Worm (Caenorhabditis elegans): ENCODE measurements around the gene fbxa-7.

- TF ChIP-seq ztf-11 (tag; optimal IDR thresholded peaks at IDR 0.05) (no peak), lin-39 (tag; optimal IDR thresholded peaks at IDR 0.05) (no peak)
Observed at ce11 chrIII:2281975-2282957, 31.0 kb upstream of the fbxa-7 start, which contains the start of gene Y54F10BM.3.

All from whole organism, L2 larva.